Fruit fly (Drosophila melanogaster) whole organism, embryonic: Measurements from ENCODE around the gene Neurl4.

Experiments
- CG10321 ChIP-seq: fragments of 200-800 bp; sonication (Bioruptor generic); IDR thresholded peaks from 2 replicates; pipeline ENCODE4 v1.3.6; 2022; ENCODE audit warnings: missing biosample characterization, missing genetic modification characterization
- CG11085 ChIP-seq: fragments of 200-800 bp; sonication (Bioruptor generic); IDR thresholded peaks from 2 replicates; pipeline ENCODE4 v1.3.6; 2022; ENCODE audit warnings: missing biosample characterization, missing genetic modification characterization
- CG11695 ChIP-seq: fragments of 200-800 bp; sonication (Bioruptor generic); IDR thresholded peaks from 3 replicates; pipeline ENCODE4 v1.3.6; 2022; ENCODE audit warnings: missing biosample characterization, missing genetic modification characterization
- CG11696 ChIP-seq: fragments of 200-800 bp; sonication (Bioruptor generic); IDR thresholded peaks from 2 replicates; pipeline ENCODE4 v1.3.6; 2022; ENCODE audit warnings: missing biosample characterization, missing genetic modification characterization
- CG12942 ChIP-seq: fragments of 200-800 bp; sonication (Bioruptor generic); optimal IDR thresholded peaks from 3 replicates; lab custom pipeline; 2016; ENCODE audit warnings: missing biosample characterization, missing genetic modification characterization
- CG15479 ChIP-seq: fragments of 200-800 bp; sonication (Bioruptor generic); optimal IDR thresholded peaks from 3 replicates; lab custom pipeline; 2019; ENCODE audit warnings: missing biosample characterization, mild to moderate bottlenecking, missing genetic modification characterization, moderate library complexity
- CG18011 ChIP-seq: fragments of 200-800 bp; sonication (Bioruptor generic); optimal IDR thresholded peaks from 2 replicates; lab custom pipeline; 2017; ENCODE audit warnings: missing biosample characterization, missing genetic modification characterization, mild to moderate bottlenecking, moderate library complexity, missing genotype
- CG18262 ChIP-seq: fragments of 200-800 bp; optimal IDR thresholded peaks from 3 replicates; lab custom pipeline; 2019; ENCODE audit warnings: missing biosample characterization, mild to moderate bottlenecking, missing genetic modification characterization, moderate library complexity
- CG2199 ChIP-seq: fragments of 200-800 bp; sonication (Bioruptor generic); IDR thresholded peaks from 3 replicates; pipeline ENCODE4 v1.3.6; 2022; ENCODE audit warnings: missing biosample characterization, missing genetic modification characterization
- CG2678 ChIP-seq: fragments of 200-800 bp; sonication (Bioruptor generic); optimal IDR thresholded peaks from 3 replicates; lab custom pipeline; 2019; ENCODE audit warnings: missing biosample characterization, mild to moderate bottlenecking, missing genetic modification characterization, moderate library complexity
- CG30020 ChIP-seq: fragments of 200-800 bp; optimal IDR thresholded peaks from 2 replicates; lab custom pipeline; 2019; ENCODE audit warnings: missing biosample characterization, mild to moderate bottlenecking, missing genetic modification characterization, moderate library complexity
- CG3838 ChIP-seq: fragments of 200-800 bp; sonication (Bioruptor generic); optimal IDR thresholded peaks from 3 replicates; lab custom pipeline; 2016; ENCODE audit warnings: missing biosample characterization, missing genetic modification characterization
- CG3847 ChIP-seq: fragments of 200-800 bp; sonication (Bioruptor generic); IDR thresholded peaks from 2 replicates; pipeline ENCODE4 v1.3.6; 2022; ENCODE audit warnings: missing biosample characterization, missing genetic modification characterization
- CG4404 ChIP-seq: fragments of 200-800 bp; sonication (Bioruptor generic); IDR thresholded peaks from 2 replicates; pipeline ENCODE4 v1.3.6; 2022; ENCODE audit warnings: missing biosample characterization, missing genetic modification characterization
- CG6272 ChIP-seq: fragments of 200-800 bp; sonication (Bioruptor generic); IDR thresholded peaks from 2 replicates; pipeline ENCODE4 v1.3.6; 2022; ENCODE audit warnings: missing biosample characterization, missing genetic modification characterization
- CG6689 ChIP-seq: fragments of 200-800 bp; sonication (Bioruptor generic); IDR thresholded peaks from 2 replicates; pipeline ENCODE4 v1.3.6; 2022; ENCODE audit warnings: missing biosample characterization, missing genetic modification characterization
- CG6765 ChIP-seq: fragments of 200-800 bp; sonication (Bioruptor generic); optimal IDR thresholded peaks from 3 replicates; lab custom pipeline; 2017; ENCODE audit warnings: missing biosample characterization, mild to moderate bottlenecking, missing genetic modification characterization
- CG6854 ChIP-seq: fragments of 200-800 bp; sonication (Bioruptor generic); optimal IDR thresholded peaks from 3 replicates; lab custom pipeline; 2017; ENCODE audit warnings: missing biosample characterization, mild to moderate bottlenecking, missing genetic modification characterization
- CG7271 ChIP-seq: fragments of 200-800 bp; sonication (Bioruptor generic); optimal IDR thresholded peaks from 2 replicates; lab custom pipeline; 2018; ENCODE audit warnings: missing biosample characterization, mild to moderate bottlenecking, missing genetic modification characterization, moderate library complexity
- CG7372 ChIP-seq: fragments of 200-800 bp; sonication (Bioruptor generic); IDR thresholded peaks from 2 replicates; pipeline ENCODE4 v1.3.6; 2022; ENCODE audit warnings: missing biosample characterization, missing genetic modification characterization
- CG7556 ChIP-seq: fragments of 200-800 bp; sonication (Bioruptor generic); optimal IDR thresholded peaks from 2 replicates; lab custom pipeline; 2017; ENCODE audit warnings: missing biosample characterization, mild to moderate bottlenecking, missing genetic modification characterization
- D ChIP-seq, 2 experiments: fragments of 200-800 bp in 1 of 2; fragments of >200 bp in 1 of 2; sonication (Bioruptor generic) in 1 of 2; optimal IDR thresholded peaks; 2 replicates in 1 of 2; 3 replicates in 1 of 2; lab custom pipeline; 2017; ENCODE audit warnings: mild to moderate bottlenecking in 1 of 2, missing biosample characterization in 1 of 2, missing genetic modification characterization in 1 of 2, missing genetic modification reagents in 1 of 2
- Ets65A ChIP-seq: fragments of 200-800 bp; sonication (Bioruptor generic); peaks from one replicate; lab custom pipeline; 2016; ENCODE audit warnings: missing biosample characterization, missing genetic modification characterization
- Gug ChIP-seq: fragments of 200-800 bp; sonication (Bioruptor generic); IDR thresholded peaks from 4 replicates; pipeline ENCODE4 v1.3.6; 2022; ENCODE audit warnings: missing biosample characterization, missing genetic modification characterization
- HLH54F ChIP-seq: fragments of 200-800 bp; sonication (Bioruptor generic); optimal IDR thresholded peaks from 3 replicates; lab custom pipeline; 2016; ENCODE audit warnings: missing biosample characterization, missing genetic modification characterization
- Hmr ChIP-seq: fragments of 200-800 bp; sonication (Bioruptor generic); optimal IDR thresholded peaks from 3 replicates; lab custom pipeline; 2017; ENCODE audit warnings: mild to moderate bottlenecking, missing biosample characterization, missing genetic modification reagents, missing genetic modification characterization
- Hsf ChIP-seq: fragments of 200-800 bp; sonication (Bioruptor generic); optimal IDR thresholded peaks from 3 replicates; lab custom pipeline; 2016; ENCODE audit warnings: missing biosample characterization, missing genetic modification characterization
- Meics ChIP-seq: fragments of 200-800 bp; sonication (Bioruptor generic); optimal IDR thresholded peaks from 2 replicates; lab custom pipeline; 2017; ENCODE audit warnings: missing biosample characterization, mild to moderate bottlenecking, missing genetic modification characterization
- Sox102F ChIP-seq: fragments of 200-800 bp; sonication (Bioruptor generic); optimal IDR thresholded peaks from 2 replicates; lab custom pipeline; 2018; ENCODE audit warnings: missing biosample characterization, mild to moderate bottlenecking, missing genetic modification characterization, moderate library complexity
- ab ChIP-seq: fragments of 200-800 bp; sonication (Bioruptor generic); optimal IDR thresholded peaks from 2 replicates; lab custom pipeline; 2016; ENCODE audit warnings: missing biosample characterization, missing genetic modification characterization
- bsh ChIP-seq, 2 experiments: fragments of 200-800 bp; sonication (Bioruptor generic); optimal IDR thresholded peaks; 2 replicates each; lab custom pipeline; 2017 to 2018; ENCODE audit warnings: mild to moderate bottlenecking in 2 of 2, missing biosample characterization in 2 of 2, missing genetic modification characterization in 2 of 2, moderate library complexity in 1 of 2
- cas ChIP-seq: fragments of 200-800 bp; sonication (Bioruptor generic); IDR thresholded peaks from 2 replicates; pipeline ENCODE4 v1.3.6; 2022; ENCODE audit warnings: missing biosample characterization, missing genetic modification characterization
- croc ChIP-seq: fragments of 200-800 bp; sonication (Bioruptor generic); conservative IDR thresholded peaks from 3 replicates; pipeline ENCODE4 v1.3.6; 2022; ENCODE audit warnings: missing biosample characterization, missing genetic modification characterization
- esg ChIP-seq: fragments of 200-800 bp; sonication (Bioruptor generic); conservative IDR thresholded peaks from 2 replicates; pipeline ENCODE4 v1.3.6; 2022; ENCODE audit warnings: missing biosample characterization, missing genetic modification characterization
- ewg ChIP-seq: fragments of 200-800 bp; sonication (Bioruptor generic); optimal IDR thresholded peaks from 3 replicates; lab custom pipeline; 2017; ENCODE audit warnings: mild to moderate bottlenecking, missing biosample characterization, missing genetic modification reagents, missing genetic modification characterization
- exex ChIP-seq: fragments of 200-800 bp; sonication (Bioruptor generic); optimal IDR thresholded peaks from 4 replicates; lab custom pipeline; 2018; ENCODE audit warnings: missing biosample characterization, mild to moderate bottlenecking, missing genetic modification characterization, moderate library complexity
- fru ChIP-seq: fragments of >200 bp; optimal IDR thresholded peaks from 2 replicates; lab custom pipeline; 2017
- fu2 ChIP-seq: fragments of 200-800 bp; sonication (Bioruptor generic); optimal IDR thresholded peaks from 2 replicates; lab custom pipeline; 2016; ENCODE audit warnings: missing biosample characterization, missing genetic modification characterization
- gcm ChIP-seq: fragments of 200-800 bp; sonication (Bioruptor generic); optimal IDR thresholded peaks from 2 replicates; lab custom pipeline; 2019; ENCODE audit warnings: missing biosample characterization, mild to moderate bottlenecking, missing genetic modification characterization, moderate library complexity
- gsb-n ChIP-seq: fragments of 200-800 bp; sonication (Bioruptor generic); optimal IDR thresholded peaks from 3 replicates; lab custom pipeline; 2018; ENCODE audit warnings: missing biosample characterization, mild to moderate bottlenecking, missing genetic modification characterization
- hbn ChIP-seq: fragments of 200-800 bp; sonication (Bioruptor generic); IDR thresholded peaks from 2 replicates; pipeline ENCODE4 v1.3.6; 2022; ENCODE audit warnings: missing biosample characterization, missing genetic modification characterization; ENCODE audit not compliant: partially characterized antibody
- her ChIP-seq: fragments of 200-800 bp; sonication (Bioruptor generic); optimal IDR thresholded peaks from 2 replicates; lab custom pipeline; 2016; ENCODE audit warnings: missing biosample characterization, missing genetic modification characterization
- jumu ChIP-seq: fragments of 200-800 bp; sonication (Bioruptor generic); optimal IDR thresholded peaks from 3 replicates; lab custom pipeline; 2016; ENCODE audit warnings: missing biosample characterization, missing genetic modification characterization
- peb ChIP-seq: fragments of 200-800 bp; sonication (Bioruptor generic); IDR thresholded peaks from 2 replicates; pipeline ENCODE4 v1.3.6; 2022; ENCODE audit warnings: missing biosample characterization, missing genetic modification characterization
- pita ChIP-seq: fragments of 200-800 bp; sonication (Bioruptor generic); optimal IDR thresholded peaks from 2 replicates; lab custom pipeline; 2017; ENCODE audit warnings: missing biosample characterization, mild to moderate bottlenecking, missing genetic modification characterization
- repo ChIP-seq: fragments of 200-800 bp; sonication (Bioruptor generic); optimal IDR thresholded peaks from 2 replicates; lab custom pipeline; 2016; ENCODE audit warnings: missing biosample characterization, missing genetic modification characterization
- ssp ChIP-seq: fragments of 200-800 bp; sonication (Bioruptor generic); IDR thresholded peaks from 2 replicates; pipeline ENCODE4 v1.3.6; 2022; ENCODE audit warnings: missing biosample characterization, missing genetic modification characterization
- stc ChIP-seq: fragments of 200-800 bp; sonication (Bioruptor generic); IDR thresholded peaks from 2 replicates; pipeline ENCODE4 v1.3.6; 2022; ENCODE audit warnings: missing biosample characterization, missing genetic modification characterization
- tgo ChIP-seq: fragments of 200-800 bp; sonication (Bioruptor generic); IDR thresholded peaks from 3 replicates; pipeline ENCODE4 v1.3.6; 2022; ENCODE audit warnings: missing biosample characterization, missing genetic modification characterization
- ttk ChIP-seq: fragments of 200-800 bp; sonication (Bioruptor generic); IDR thresholded peaks from 2 replicates; pipeline ENCODE4 v2.1.2; 2022; ENCODE audit warnings: missing biosample characterization, missing genetic modification characterization
- wek ChIP-seq: fragments of 200-800 bp; sonication (Bioruptor generic); optimal IDR thresholded peaks from 3 replicates; lab custom pipeline; 2018; ENCODE audit warnings: missing biosample characterization, mild to moderate bottlenecking, missing genetic modification characterization, moderate library complexity
- yki ChIP-seq: fragments of >200 bp; optimal IDR thresholded peaks from 3 replicates; lab custom pipeline; 2018

Gene Neurl4

DNA sequence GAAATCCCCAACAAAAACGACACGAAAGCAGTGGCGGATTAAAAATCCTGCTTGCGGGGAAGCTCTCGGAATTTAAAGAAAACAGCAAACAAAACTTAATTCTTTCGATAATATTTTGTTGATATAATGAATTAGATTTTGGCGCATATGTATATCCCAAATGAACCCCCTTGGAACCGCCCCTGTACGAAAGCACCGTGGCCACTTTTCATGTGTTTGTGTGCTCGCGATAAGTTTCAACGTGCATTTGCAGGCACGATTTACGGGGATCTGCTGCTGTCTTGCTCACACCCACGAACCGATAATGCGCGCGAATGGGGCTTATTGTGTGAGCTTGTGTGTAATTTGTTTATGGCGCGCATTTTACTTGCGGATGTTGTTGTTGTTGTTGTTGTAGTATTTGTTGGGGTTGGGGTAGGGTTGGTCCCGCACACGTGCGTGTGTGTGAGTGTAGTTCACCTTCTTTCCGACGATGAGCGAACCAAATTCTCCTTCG, 44.7 kb downstream of the Neurl4 start (continued):
- TF ChIP-seq Ets65A (GFP tag; lab: Kevin White, UChicago): peak; percentile 99
- peak; percentile 92 for TF ChIP-seq ewg (GFP tag; lab: Kevin White, UChicago)
- TF ChIP-seq fu2 (GFP tag; lab: Kevin White, UChicago): peak; percentile 93
- peak; percentile 86 for TF ChIP-seq peb (GFP tag; lab: Robert Waterston, UW)
- no peak for TF ChIP-seq hbn
- no peak for TF ChIP-seq CG15479 (GFP tag; lab: Kevin White, UChicago)
- peak; percentile 86 for TF ChIP-seq CG6272 (GFP tag; lab: Robert Waterston, UW)
- TF ChIP-seq tgo (GFP tag; lab: Robert Waterston, UW): peak; percentile 93
- peak; percentile 92 for TF ChIP-seq ttk
- TF ChIP-seq CG7372 (GFP tag; lab: Robert Waterston, UW): peak; percentile 92
- TF ChIP-seq jumu (GFP tag; lab: Kevin White, UChicago): peak; percentile 94
- peak; percentile 86 for TF ChIP-seq CG10321 (GFP tag; lab: Robert Waterston, UW)
- peak; percentile 97 for TF ChIP-seq CG2678 (tag; lab: Kevin White, UChicago)
- TF ChIP-seq CG12942 (GFP tag; lab: Kevin White, UChicago): peak; percentile 94
- TF ChIP-seq Meics (GFP tag; lab: Kevin White, UChicago): peak; percentile 94
- TF ChIP-seq gcm (GFP tag; lab: Kevin White, UChicago): peak; percentile 92
- TF ChIP-seq CG2199: peak; percentile 98
- TF ChIP-seq croc (GFP tag; lab: Robert Waterston, UW): peak; percentile 85
- peak; percentile 83 for TF ChIP-seq cas (GFP tag; lab: Robert Waterston, UW)
- peak; percentile 95 for TF ChIP-seq esg (GFP tag; lab: Robert Waterston, UW)
- TF ChIP-seq CG3847 (GFP tag; lab: Robert Waterston, UW): peak; percentile 93
- TF ChIP-seq CG11696 (GFP tag; lab: Robert Waterston, UW): peak; percentile 85
- TF ChIP-seq her (GFP tag; lab: Kevin White, UChicago): peak; percentile 91
- TF ChIP-seq D (optimal IDR thresholded peaks at IDR 0.05; lab: Kevin White, UChicago): no peak
- TF ChIP-seq D (GFP tag; optimal IDR thresholded peaks at IDR 0.05; lab: Kevin White, UChicago): peak; percentile 94
- TF ChIP-seq CG6854 (GFP tag; lab: Kevin White, UChicago): peak; percentile 87
- peak; percentile 95 to 97 for TF ChIP-seq bsh (GFP tag; optimal IDR thresholded peaks at IDR 0.05; lab: Kevin White, UChicago)
- peak; percentile 93 for TF ChIP-seq CG6689
- TF ChIP-seq HLH54F (GFP tag; lab: Kevin White, UChicago): peak; percentile 96
- peak; percentile 88 for TF ChIP-seq CG6765
- TF ChIP-seq repo (GFP tag; lab: Kevin White, UChicago): peak; percentile 94
- no peak for TF ChIP-seq fru (lab: Kevin White, UChicago)
- peak; percentile 76 for TF ChIP-seq CG18262
- TF ChIP-seq wek: peak; percentile 81
- TF ChIP-seq yki: no peak
- TF ChIP-seq Gug (GFP tag; lab: Robert Waterston, UW): peak; percentile 79
- TF ChIP-seq CG7556 (GFP tag; lab: Kevin White, UChicago): peak; percentile 93
- TF ChIP-seq CG3838 (GFP tag; lab: Kevin White, UChicago): peak; percentile 82
- TF ChIP-seq Hsf: peak; percentile 96
- TF ChIP-seq Hmr (GFP tag; lab: Kevin White, UChicago): peak; percentile 95
- no peak for TF ChIP-seq gsb-n (tag; lab: Kevin White, UChicago)
- TF ChIP-seq ssp (GFP tag; lab: Robert Waterston, UW): peak; percentile 80
- TF ChIP-seq CG7271 (tag; lab: Kevin White, UChicago): peak; percentile 21
- TF ChIP-seq ab (GFP tag; lab: Kevin White, UChicago): peak; percentile 96
- peak; percentile 74 for TF ChIP-seq CG4404 (GFP tag; lab: Robert Waterston, UW)
- TF ChIP-seq CG18011: peak; percentile 78
- peak; percentile 77 for TF ChIP-seq CG11695 (GFP tag; lab: Robert Waterston, UW)
- TF ChIP-seq Sox102F (GFP tag; lab: Kevin White, UChicago): peak; percentile 98
- peak; percentile 94 for TF ChIP-seq stc
- peak; percentile 69 for TF ChIP-seq CG30020 (tag; lab: Kevin White, UChicago)
- TF ChIP-seq pita (GFP tag; lab: Kevin White, UChicago): no peak
- TF ChIP-seq exex (tag; lab: Kevin White, UChicago): peak; percentile 73
- peak; percentile 87 for TF ChIP-seq CG11085 (GFP tag; lab: Robert Waterston, UW)
